Fruit fly (Drosophila melanogaster) S2 (cell line): Measurements from ENCODE around the gene Axud1.

Source experiments
- CG8478 ChIP-seq: fragments of >200 bp; optimal IDR thresholded peaks from 2 replicates; lab custom pipeline; 2018
- CTCF ChIP-seq, 2 experiments: fragments of >200 bp; optimal IDR thresholded peaks; 2 replicates each; lab custom pipeline; 2018

- no peak for TF ChIP-seq CTCF (optimal IDR thresholded peaks at IDR 0.05; lab: Kevin White, UChicago)
- no peak for TF ChIP-seq CG8478 (lab: Kevin White, UChicago)
These were observed 5.2 kb downstream of the Axud1 start for dm6 chr2L:2370352-2370751.
